Fruit fly (Drosophila melanogaster) whole organism, embryonic: ENCODE data around the gene temp.
A peak's percentile ranks its signal among the peaks of the same experiment; 100 is the strongest.

ENCODE experiments used
- Adf1 ChIP-seq: fragments of 200-800 bp; sonication (Bioruptor generic); IDR thresholded peaks from 2 replicates; pipeline ENCODE4 v1.3.6; 2022; ENCODE audit warnings: missing biosample characterization, missing genetic modification characterization
- Bdp1 ChIP-seq: fragments of 200-800 bp; sonication (Bioruptor generic); optimal IDR thresholded peaks from 3 replicates; lab custom pipeline; 2016; ENCODE audit warnings: missing biosample characterization, missing genetic modification characterization
- CG10565 ChIP-seq: fragments of 200-800 bp; sonication (Bioruptor generic); optimal IDR thresholded peaks from 3 replicates; lab custom pipeline; 2016; ENCODE audit warnings: missing biosample characterization, mild to moderate bottlenecking, missing genetic modification characterization
- CG10654 ChIP-seq: fragments of 200-800 bp; sonication (Bioruptor generic); optimal IDR thresholded peaks from 2 replicates; lab custom pipeline; 2016; ENCODE audit warnings: missing biosample characterization, missing genetic modification characterization
- CG10959 ChIP-seq: fragments of 200-800 bp; sonication (Bioruptor generic); IDR thresholded peaks from 2 replicates; pipeline ENCODE4 v1.3.6; 2022; ENCODE audit warnings: missing biosample characterization, missing genetic modification characterization
- CG11696 ChIP-seq: fragments of 200-800 bp; sonication (Bioruptor generic); IDR thresholded peaks from 2 replicates; pipeline ENCODE4 v1.3.6; 2022; ENCODE audit warnings: missing biosample characterization, missing genetic modification characterization
- CG11723 ChIP-seq: fragments of 200-800 bp; sonication (Bioruptor generic); optimal IDR thresholded peaks from 2 replicates; lab custom pipeline; 2017; ENCODE audit warnings: missing biosample characterization, mild to moderate bottlenecking, missing genetic modification characterization
- CG12769 ChIP-seq: fragments of 200-800 bp; sonication (Bioruptor generic); optimal IDR thresholded peaks from 2 replicates; lab custom pipeline; 2019; ENCODE audit warnings: missing biosample characterization, mild to moderate bottlenecking, missing genetic modification characterization, moderate library complexity
- CG13624 ChIP-seq: fragments of 200-800 bp; sonication (Bioruptor generic); optimal IDR thresholded peaks from 2 replicates; lab custom pipeline; 2016; ENCODE audit warnings: missing biosample characterization, missing genetic modification characterization
- CG14014 ChIP-seq: fragments of 200-800 bp; sonication (Bioruptor generic); IDR thresholded peaks from 2 replicates; pipeline ENCODE4 v1.3.6; 2022; ENCODE audit warnings: missing biosample characterization, missing genetic modification characterization
- CG15269 ChIP-seq: fragments of 200-800 bp; sonication (Bioruptor generic); optimal IDR thresholded peaks from 2 replicates; lab custom pipeline; 2018; ENCODE audit warnings: missing biosample characterization, mild to moderate bottlenecking, missing genetic modification characterization, moderate library complexity
- CG17912 ChIP-seq: fragments of 200-800 bp; sonication (Bioruptor generic); optimal IDR thresholded peaks from 2 replicates; lab custom pipeline; 2018; ENCODE audit warnings: missing biosample characterization, mild to moderate bottlenecking, missing genetic modification characterization
- CG2116 ChIP-seq: fragments of 200-800 bp; sonication (Bioruptor generic); optimal IDR thresholded peaks from 3 replicates; lab custom pipeline; 2018; ENCODE audit warnings: missing biosample characterization, mild to moderate bottlenecking, missing genetic modification characterization
- CG42726 ChIP-seq: fragments of 200-800 bp; sonication (Bioruptor generic); IDR thresholded peaks from 2 replicates; pipeline ENCODE4 v1.3.6; 2022; ENCODE audit warnings: missing biosample characterization, missing genetic modification characterization; ENCODE audit not compliant: partially characterized antibody
- CG4617 ChIP-seq: fragments of 200-800 bp; sonication (Bioruptor generic); optimal IDR thresholded peaks from 3 replicates; lab custom pipeline; 2016; ENCODE audit warnings: missing biosample characterization, missing genetic modification characterization, borderline replicate concordance
- CG6254 ChIP-seq: fragments of 200-800 bp; sonication (Bioruptor generic); optimal IDR thresholded peaks from 3 replicates; lab custom pipeline; 2017; ENCODE audit warnings: mild to moderate bottlenecking, missing biosample characterization, missing genetic modification reagents, missing genetic modification characterization
- CG6689 ChIP-seq: fragments of 200-800 bp; sonication (Bioruptor generic); IDR thresholded peaks from 2 replicates; pipeline ENCODE4 v1.3.6; 2022; ENCODE audit warnings: missing biosample characterization, missing genetic modification characterization
- CG9215 ChIP-seq: fragments of 200-800 bp; sonication (Bioruptor generic); IDR thresholded peaks from 2 replicates; pipeline ENCODE4 v1.3.6; 2022; ENCODE audit warnings: missing biosample characterization, missing genetic modification characterization
- Deaf1 ChIP-seq: fragments of 200-800 bp; optimal IDR thresholded peaks from 3 replicates; lab custom pipeline; 2019; ENCODE audit warnings: missing biosample characterization, mild to moderate bottlenecking, missing genetic modification characterization, moderate library complexity
- Dip2 ChIP-seq: fragments of 200-800 bp; sonication (Bioruptor generic); IDR thresholded peaks from 2 replicates; pipeline ENCODE4 v1.3.6; 2022; ENCODE audit warnings: missing biosample characterization, missing genetic modification characterization
- E2f1 ChIP-seq: fragments of 200-800 bp; sonication (Bioruptor generic); IDR thresholded peaks from 2 replicates; pipeline ENCODE4 v1.3.6; 2022; ENCODE audit warnings: missing biosample characterization, missing genetic modification characterization
- HLHmδ ChIP-seq: fragments of 200-800 bp; sonication (Bioruptor generic); optimal IDR thresholded peaks from 2 replicates; lab custom pipeline; 2018; ENCODE audit warnings: missing biosample characterization, mild to moderate bottlenecking, missing genetic modification characterization, moderate library complexity
- Lhr ChIP-seq: fragments of 200-800 bp; sonication (Bioruptor generic); optimal IDR thresholded peaks from 3 replicates; lab custom pipeline; 2017; ENCODE audit warnings: mild to moderate bottlenecking, missing biosample characterization, missing genetic modification reagents, missing genetic modification characterization
- Mes4 ChIP-seq: fragments of 200-800 bp; sonication (Bioruptor generic); optimal IDR thresholded peaks from 2 replicates; lab custom pipeline; 2016; ENCODE audit warnings: missing biosample characterization, missing genetic modification characterization
- Myb ChIP-seq: fragments of 200-800 bp; sonication (Bioruptor generic); optimal IDR thresholded peaks from 2 replicates; lab custom pipeline; 2016; ENCODE audit warnings: missing biosample characterization, missing genetic modification characterization
- NK7.1 ChIP-seq: fragments of 200-800 bp; sonication (Bioruptor generic); optimal IDR thresholded peaks from 3 replicates; lab custom pipeline; 2016; ENCODE audit warnings: missing biosample characterization, missing genetic modification characterization
- Nf-YB ChIP-seq: fragments of 200-800 bp; sonication (Bioruptor generic); optimal IDR thresholded peaks from 3 replicates; lab custom pipeline; 2019; ENCODE audit warnings: missing biosample characterization, mild to moderate bottlenecking, missing genetic modification characterization, moderate library complexity
- Nf-YC ChIP-seq: fragments of 200-800 bp; optimal IDR thresholded peaks from 3 replicates; lab custom pipeline; 2019; ENCODE audit warnings: missing biosample characterization, mild to moderate bottlenecking, missing genetic modification characterization, moderate library complexity
- Oli ChIP-seq: fragments of 200-800 bp; sonication (Bioruptor generic); optimal IDR thresholded peaks from 2 replicates; lab custom pipeline; 2018; ENCODE audit warnings: missing biosample characterization, mild to moderate bottlenecking, missing genetic modification characterization, moderate library complexity
- Sin3A ChIP-seq: fragments of >200 bp; optimal IDR thresholded peaks from 2 replicates; lab custom pipeline; 2018
- Sox100B ChIP-seq: fragments of 200-800 bp; sonication (Bioruptor generic); optimal IDR thresholded peaks from 3 replicates; lab custom pipeline; 2018; ENCODE audit warnings: missing biosample characterization, mild to moderate bottlenecking, missing genetic modification characterization
- Ssrp ChIP-seq: fragments of 200-800 bp; sonication (Bioruptor generic); optimal IDR thresholded peaks from 2 replicates; lab custom pipeline; 2018; ENCODE audit warnings: missing biosample characterization, mild to moderate bottlenecking, missing genetic modification characterization, moderate library complexity
- ara ChIP-seq: fragments of 200-800 bp; sonication (Bioruptor generic); IDR thresholded peaks from 2 replicates; pipeline ENCODE4 v1.3.6; 2022; ENCODE audit warnings: missing biosample characterization, missing genetic modification characterization
- bcd ChIP-seq: fragments of 200-800 bp; sonication (Bioruptor generic); optimal IDR thresholded peaks from 2 replicates; lab custom pipeline; 2017; ENCODE audit warnings: missing biosample characterization, mild to moderate bottlenecking, missing genetic modification characterization
- bsh ChIP-seq, 2 experiments: fragments of 200-800 bp; sonication (Bioruptor generic); optimal IDR thresholded peaks; 2 replicates each; lab custom pipeline; 2017 to 2018; ENCODE audit warnings: mild to moderate bottlenecking in 2 of 2, missing biosample characterization in 2 of 2, missing genetic modification characterization in 2 of 2, moderate library complexity in 1 of 2
- dan ChIP-seq: fragments of 200-800 bp; sonication (Bioruptor generic); IDR thresholded peaks from 2 replicates; pipeline ENCODE4 v1.3.6; 2022; ENCODE audit warnings: missing biosample characterization, missing genetic modification characterization
- eyg ChIP-seq: fragments of 200-800 bp; sonication (Bioruptor generic); optimal IDR thresholded peaks from 3 replicates; lab custom pipeline; 2016; ENCODE audit warnings: missing biosample characterization, missing genetic modification characterization
- fd64A ChIP-seq: fragments of 200-800 bp; sonication (Bioruptor generic); optimal IDR thresholded peaks from 3 replicates; lab custom pipeline; 2018; ENCODE audit warnings: missing biosample characterization, mild to moderate bottlenecking, missing genetic modification characterization
- fru ChIP-seq: fragments of >200 bp; optimal IDR thresholded peaks from 2 replicates; lab custom pipeline; 2017
- lbe ChIP-seq: fragments of 200-800 bp; sonication (Bioruptor generic); optimal IDR thresholded peaks from 2 replicates; lab custom pipeline; 2016; ENCODE audit warnings: missing biosample characterization, mild to moderate bottlenecking, missing genetic modification characterization
- mam ChIP-seq: fragments of 200-800 bp; sonication (Bioruptor generic); optimal IDR thresholded peaks from 3 replicates; lab custom pipeline; 2016; ENCODE audit warnings: missing biosample characterization, missing genetic modification characterization
- mld ChIP-seq: fragments of 200-800 bp; sonication (Bioruptor generic); IDR thresholded peaks from 3 replicates; pipeline ENCODE4 v1.3.6; 2022; ENCODE audit warnings: missing biosample characterization, missing genetic modification characterization; ENCODE audit not compliant: partially characterized antibody
- pb ChIP-seq: fragments of 200-800 bp; sonication (Bioruptor generic); optimal IDR thresholded peaks from 3 replicates; lab custom pipeline; 2016; ENCODE audit warnings: missing biosample characterization, missing genetic modification characterization
- row ChIP-seq: fragments of 200-800 bp; sonication (Bioruptor generic); IDR thresholded peaks from 3 replicates; pipeline ENCODE4 v1.3.6; 2022; ENCODE audit warnings: missing biosample characterization, missing genetic modification characterization
- twi ChIP-seq: fragments of 200-800 bp; optimal IDR thresholded peaks from 2 replicates; lab custom pipeline; 2019; ENCODE audit warnings: missing biosample characterization, mild to moderate bottlenecking, missing genetic modification characterization, moderate library complexity
- unc-4 ChIP-seq: fragments of 200-800 bp; sonication (Bioruptor generic); IDR thresholded peaks from 2 replicates; pipeline ENCODE4 v1.3.6; 2022; ENCODE audit warnings: missing biosample characterization, missing genetic modification characterization; ENCODE audit not compliant: partially characterized antibody
- vvl ChIP-seq: fragments of 200-800 bp; sonication (Bioruptor generic); IDR thresholded peaks from 2 replicates; pipeline ENCODE4 v1.3.6; 2022; ENCODE audit warnings: missing biosample characterization, missing genetic modification characterization
- wek ChIP-seq: fragments of 200-800 bp; sonication (Bioruptor generic); optimal IDR thresholded peaks from 3 replicates; lab custom pipeline; 2018; ENCODE audit warnings: missing biosample characterization, mild to moderate bottlenecking, missing genetic modification characterization, moderate library complexity
- yki ChIP-seq: fragments of >200 bp; optimal IDR thresholded peaks from 3 replicates; lab custom pipeline; 2018

Gene temp

DNA sequence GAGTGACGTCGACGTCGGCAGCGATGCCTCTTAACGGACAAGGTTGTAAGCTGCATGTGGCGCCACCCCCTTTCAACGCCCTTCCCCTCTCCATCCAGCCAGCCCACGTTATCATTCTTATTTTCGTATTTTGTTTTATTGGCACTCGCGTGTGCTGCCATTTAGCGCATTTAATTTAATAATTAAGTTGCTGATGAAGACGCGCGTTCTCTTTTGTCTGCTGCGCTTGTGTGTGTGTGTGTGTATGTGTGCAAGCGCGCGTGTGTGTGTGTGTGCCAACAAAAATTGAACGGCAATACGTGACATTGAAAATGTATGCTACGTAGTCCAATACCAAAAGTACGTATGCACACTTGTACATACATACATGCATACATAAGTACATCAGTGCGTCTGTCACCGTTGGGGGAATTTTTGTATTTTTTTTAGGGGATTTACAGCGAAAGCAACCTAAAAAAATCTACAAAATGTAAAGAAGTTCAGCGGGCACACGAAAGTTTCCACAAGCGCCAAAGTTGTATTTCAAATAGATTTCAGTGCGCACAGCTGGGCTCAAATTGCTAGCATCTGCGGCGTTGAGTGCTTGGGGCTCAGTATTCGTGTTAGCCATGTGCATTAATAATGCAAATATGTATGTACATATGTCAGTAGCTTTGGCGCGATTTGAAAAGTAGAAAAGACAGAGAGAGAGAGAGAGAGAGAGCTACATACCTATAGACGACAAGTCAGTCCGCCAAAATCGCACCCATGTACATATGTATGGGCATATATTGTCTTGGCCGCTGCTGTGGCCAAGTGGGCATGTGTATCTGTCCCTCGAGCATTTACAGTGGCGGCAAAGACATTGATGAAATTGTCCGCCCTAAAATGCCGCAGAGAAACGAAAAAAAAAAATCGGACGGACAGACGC lies 39.6 kb upstream of the temp start (continued):
- TF ChIP-seq E2f1 (GFP tag; lab: Robert Waterston, UW), result peak; percentile 79
- no peak for TF ChIP-seq unc-4 (GFP tag; lab: Robert Waterston, UW)
- TF ChIP-seq fru (lab: Kevin White, UChicago), result no peak
- peak; percentile 68 for TF ChIP-seq Myb (GFP tag; lab: Kevin White, UChicago)
- no peak for TF ChIP-seq yki (lab: Kevin White, UChicago)
- peak; percentile 76 for TF ChIP-seq mam (GFP tag; lab: Kevin White, UChicago)
- no peak for TF ChIP-seq CG42726 (GFP tag; lab: Robert Waterston, UW)
- peak; percentile 70; the same call in 1 of the 2 replicates for TF ChIP-seq CG9215 (GFP tag; lab: Robert Waterston, UW)
- peak; percentile 67 for TF ChIP-seq wek (GFP tag; lab: Kevin White, UChicago)
- TF ChIP-seq eyg, result peak; percentile 80
- peak; percentile 82 for TF ChIP-seq row (GFP tag; lab: Robert Waterston, UW)
- peak; percentile 71 for TF ChIP-seq twi (tag; lab: Kevin White, UChicago)
- TF ChIP-seq CG11696 (GFP tag; lab: Robert Waterston, UW), result peak; percentile 97
- TF ChIP-seq CG13624 (GFP tag; lab: Kevin White, UChicago), result peak; percentile 81
- peak; percentile 38 for TF ChIP-seq CG4617 (GFP tag; lab: Kevin White, UChicago)
- peak; percentile 58 for TF ChIP-seq Nf-YC (tag; lab: Kevin White, UChicago)
- 0 out of 2 replicates have a peak, but pooled peaks have one; percentile 60 for TF ChIP-seq Adf1 (GFP tag; lab: Robert Waterston, UW)
- TF ChIP-seq Ssrp, result peak; percentile 83
- TF ChIP-seq bsh (GFP tag; optimal IDR thresholded peaks at IDR 0.05; lab: Kevin White, UChicago), result peak; percentile 34 to 88
- TF ChIP-seq Deaf1 (tag; lab: Kevin White, UChicago), result peak; percentile 34
- no peak for TF ChIP-seq HLHmδ
- TF ChIP-seq CG6689, result peak; percentile 90
- TF ChIP-seq dan (GFP tag; lab: Robert Waterston, UW), result peak; percentile 17; the same call in 1 of the 2 replicates
- TF ChIP-seq CG2116 (GFP tag; lab: Kevin White, UChicago), result peak; percentile 49
- no peak for TF ChIP-seq CG10565 (GFP tag; lab: Kevin White, UChicago)
- no peak for TF ChIP-seq Sin3A (lab: Kevin White, UChicago)
- TF ChIP-seq Nf-YB (GFP tag; lab: Kevin White, UChicago), result peak; percentile 49
- peak; percentile 81 for TF ChIP-seq CG12769
- peak; percentile 71 for TF ChIP-seq CG10654 (GFP tag; lab: Kevin White, UChicago)
- TF ChIP-seq lbe (GFP tag; lab: Kevin White, UChicago), result no peak
- peak; percentile 81 for TF ChIP-seq Mes4 (GFP tag; lab: Kevin White, UChicago)
- TF ChIP-seq Oli (tag; lab: Kevin White, UChicago), result peak; percentile 88
- peak; percentile 91 for TF ChIP-seq vvl (GFP tag; lab: Robert Waterston, UW)
- TF ChIP-seq Dip2 (GFP tag; lab: Robert Waterston, UW), result no peak
- peak; percentile 35 for TF ChIP-seq NK7.1 (GFP tag; lab: Kevin White, UChicago)
- peak; percentile 58 for TF ChIP-seq fd64A (GFP tag; lab: Kevin White, UChicago)
- peak; percentile 85 for TF ChIP-seq Sox100B (GFP tag; lab: Kevin White, UChicago)
- TF ChIP-seq Bdp1, result peak; percentile 71
- peak; percentile 86 for TF ChIP-seq bcd (GFP tag; lab: Kevin White, UChicago)
- peak; percentile 3 for TF ChIP-seq CG17912 (GFP tag; lab: Kevin White, UChicago)
- TF ChIP-seq CG14014 (GFP tag; lab: Robert Waterston, UW), result peak; percentile 73
- TF ChIP-seq pb (GFP tag; lab: Kevin White, UChicago), result peak; percentile 82
- peak; percentile 77 for TF ChIP-seq CG6254 (GFP tag; lab: Kevin White, UChicago)
- TF ChIP-seq CG15269 (tag; lab: Kevin White, UChicago), result peak; percentile 89
- peak; percentile 55 for TF ChIP-seq CG11723 (GFP tag; lab: Kevin White, UChicago)
- no peak for TF ChIP-seq mld (GFP tag; lab: Robert Waterston, UW)
- peak; percentile 60 for TF ChIP-seq CG10959 (GFP tag; lab: Robert Waterston, UW)
- peak; percentile 52 for TF ChIP-seq Lhr (GFP tag; lab: Kevin White, UChicago)
- peak; percentile 87 for TF ChIP-seq ara
